Fruit fly (Drosophila melanogaster) whole organism, wandering third instar larva: ENCODE data around the gene CG5810.

Experiments
- Abd-B ChIP-seq: fragments of >200 bp; optimal IDR thresholded peaks from 2 replicates; lab custom pipeline; 2017; ENCODE audit warnings: missing biosample characterization, missing genetic modification characterization
- CG32264 ChIP-seq: fragments of 200-800 bp; sonication (Bioruptor generic); optimal IDR thresholded peaks from 2 replicates; lab custom pipeline; 2016; ENCODE audit warnings: missing biosample characterization, missing genetic modification characterization
- CG9705 ChIP-seq: fragments of 200-800 bp; sonication (Bioruptor generic); optimal IDR thresholded peaks from 2 replicates; lab custom pipeline; 2018; ENCODE audit warnings: missing biosample characterization, mild to moderate bottlenecking, missing genetic modification characterization
- CrebA ChIP-seq: fragments of 200-800 bp; sonication (Bioruptor generic); optimal IDR thresholded peaks from 2 replicates; lab custom pipeline; 2016; ENCODE audit warnings: missing biosample characterization, mild to moderate bottlenecking, missing genetic modification characterization, borderline replicate concordance
- Dfd ChIP-seq: fragments of >200 bp; optimal IDR thresholded peaks from 2 replicates; lab custom pipeline; 2017; ENCODE audit warnings: missing biosample characterization, missing genetic modification characterization
- Dif ChIP-seq: fragments of 200-275, 200-300 bp; sonication (Bioruptor generic); optimal IDR thresholded peaks from 2 replicates; lab custom pipeline; 2018; ENCODE audit warnings: missing biosample characterization, missing genetic modification characterization; ENCODE audit not compliant: partially characterized antibody
- GATAd ChIP-seq: sonication (Bioruptor generic); optimal IDR thresholded peaks from 2 replicates; lab custom pipeline; 2016; ENCODE audit warnings: missing biosample characterization, missing genetic modification characterization
- HLH106 ChIP-seq: fragments of 200-800 bp; optimal IDR thresholded peaks from 3 replicates; lab custom pipeline; 2019; ENCODE audit warnings: missing biosample characterization, mild to moderate bottlenecking, missing genetic modification characterization, moderate library complexity
- Hnf4 ChIP-seq: fragments of 200-800 bp; sonication (Bioruptor generic); optimal IDR thresholded peaks from 2 replicates; lab custom pipeline; 2016; ENCODE audit warnings: missing biosample characterization, mild to moderate bottlenecking, missing genetic modification characterization
- Hr78 ChIP-seq: fragments of >200 bp; optimal IDR thresholded peaks from 2 replicates; lab custom pipeline; 2017; ENCODE audit warnings: missing biosample characterization, missing genetic modification characterization
- Hr83 ChIP-seq: fragments of 200-300 bp; sonication (Bioruptor generic); optimal IDR thresholded peaks from 2 replicates; lab custom pipeline; 2016; ENCODE audit warnings: missing biosample characterization, mild to moderate bottlenecking, missing genetic modification characterization, moderate library complexity; ENCODE audit not compliant: poor library complexity, severe bottlenecking
- Jra ChIP-seq: sonication (Bioruptor generic); optimal IDR thresholded peaks from 2 replicates; lab custom pipeline; 2016; ENCODE audit warnings: missing biosample characterization, missing genetic modification characterization
- Mio ChIP-seq: sonication (Bioruptor generic); optimal IDR thresholded peaks from 2 replicates; lab custom pipeline; 2016; ENCODE audit warnings: missing biosample characterization, missing genetic modification characterization
- Myc ChIP-seq: fragments of >200 bp; optimal IDR thresholded peaks from 2 replicates; lab custom pipeline; 2017
- N ChIP-seq: fragments of >200 bp; optimal IDR thresholded peaks from 2 replicates; lab custom pipeline; 2018; ENCODE audit warnings: missing biosample characterization, missing external identifiers, missing genetic modification characterization
- OdsH ChIP-seq: fragments of 200-800 bp; sonication (Bioruptor generic); optimal IDR thresholded peaks from 2 replicates; lab custom pipeline; 2016; ENCODE audit warnings: missing biosample characterization, mild to moderate bottlenecking, missing genetic modification characterization
- Rel ChIP-seq, 2 experiments: fragments of 200-800 bp; sonication (Bioruptor generic) in 1 of 2; optimal IDR thresholded peaks; 2 replicates in 1 of 2; 3 replicates in 1 of 2; lab custom pipeline; 2016 to 2019; ENCODE audit warnings: mild to moderate bottlenecking in 2 of 2, missing biosample characterization in 2 of 2, missing genetic modification characterization in 2 of 2, moderate library complexity in 1 of 2
- Sp1 ChIP-seq: fragments of 200-800 bp; sonication (Bioruptor generic); optimal IDR thresholded peaks from 3 replicates; lab custom pipeline; 2019; ENCODE audit warnings: missing biosample characterization, mild to moderate bottlenecking, missing genetic modification characterization, moderate library complexity
- Vsx2 ChIP-seq: fragments of 200-300, 225-300 bp; sonication (Bioruptor generic); optimal IDR thresholded peaks from 2 replicates; lab custom pipeline; 2018; ENCODE audit warnings: missing biosample characterization, missing genetic modification characterization; ENCODE audit not compliant: partially characterized antibody
- br ChIP-seq: fragments of 200-800 bp; sonication (Bioruptor generic); optimal IDR thresholded peaks from 2 replicates; lab custom pipeline; 2016; ENCODE audit warnings: missing biosample characterization, missing genetic modification characterization
- brk ChIP-seq: fragments of 200-800 bp; sonication (Bioruptor generic); optimal IDR thresholded peaks from 2 replicates; lab custom pipeline; 2016; ENCODE audit warnings: missing biosample characterization, mild to moderate bottlenecking, missing genetic modification characterization
- dl ChIP-seq, 2 experiments: fragments of 175-275, 200-275 bp in 1 of 2; fragments of 200-275 bp in 1 of 2; sonication (Bioruptor generic); optimal IDR thresholded peaks; lab custom pipeline; 2018; ENCODE audit warnings: mild to moderate bottlenecking in 2 of 2, missing biosample characterization in 2 of 2, missing genetic modification characterization in 2 of 2, moderate library complexity in 2 of 2; ENCODE audit not compliant: partially characterized antibody in 2 of 2, insufficient read depth in 1 of 2
- dmrt93B ChIP-seq: fragments of 200-800 bp; sonication (Bioruptor generic); optimal IDR thresholded peaks from 2 replicates; lab custom pipeline; 2018; ENCODE audit warnings: missing biosample characterization, mild to moderate bottlenecking, missing genetic modification characterization
- dsf ChIP-seq: sonication (Bioruptor generic); optimal IDR thresholded peaks from 2 replicates; lab custom pipeline; 2016; ENCODE audit warnings: missing biosample characterization, missing genetic modification characterization, borderline replicate concordance
- ey ChIP-seq: fragments of 200-800 bp; sonication (Bioruptor generic); optimal IDR thresholded peaks from 2 replicates; lab custom pipeline; 2016; ENCODE audit warnings: missing biosample characterization, missing genetic modification characterization
- foxo ChIP-seq, 2 experiments: fragments of 200-800 bp; sonication (Bioruptor generic); optimal IDR thresholded peaks; 2 replicates in 1 of 2; 3 replicates in 1 of 2; lab custom pipeline; 2016 to 2017; ENCODE audit warnings: missing biosample characterization in 2 of 2, missing genetic modification characterization in 2 of 2
- fru ChIP-seq: fragments of 200-800 bp; sonication (Bioruptor generic); optimal IDR thresholded peaks from 3 replicates; lab custom pipeline; 2016; ENCODE audit warnings: missing biosample characterization, mild to moderate bottlenecking, missing genetic modification characterization
- h ChIP-seq: fragments of 200-800 bp; sonication (Bioruptor generic); optimal IDR thresholded peaks from 3 replicates; lab custom pipeline; 2016; ENCODE audit warnings: missing biosample characterization, mild to moderate bottlenecking, missing genetic modification characterization
- jim ChIP-seq: fragments of 175-275, 200-325 bp; sonication (Bioruptor generic); optimal IDR thresholded peaks from 2 replicates; lab custom pipeline; 2016; ENCODE audit warnings: missing biosample characterization, mild to moderate bottlenecking, missing genetic modification characterization
- lola ChIP-seq: fragments of >200 bp; optimal IDR thresholded peaks from 2 replicates; lab custom pipeline; 2017; ENCODE audit warnings: missing biosample characterization, missing genetic modification characterization
- pan ChIP-seq: fragments of >200 bp; optimal IDR thresholded peaks from 2 replicates; lab custom pipeline; 2017
- psq ChIP-seq: fragments of 200-800 bp; sonication (Bioruptor generic); optimal IDR thresholded peaks from 3 replicates; lab custom pipeline; 2017; ENCODE audit warnings: missing biosample characterization, mild to moderate bottlenecking, missing genetic modification characterization, moderate library complexity
- rgr ChIP-seq: fragments of 200-800 bp; sonication (Bioruptor generic); optimal IDR thresholded peaks from 3 replicates; lab custom pipeline; 2016; ENCODE audit warnings: missing biosample characterization, mild to moderate bottlenecking, missing genetic modification characterization
- sage ChIP-seq: fragments of 200-800 bp; sonication (Bioruptor generic); optimal IDR thresholded peaks from 2 replicates; lab custom pipeline; 2016; ENCODE audit warnings: missing biosample characterization, mild to moderate bottlenecking, missing genetic modification characterization
- sv ChIP-seq: fragments of 200-800 bp; sonication (Bioruptor generic); optimal IDR thresholded peaks from 3 replicates; lab custom pipeline; 2016; ENCODE audit warnings: missing biosample characterization, missing genetic modification characterization
- tai ChIP-seq: sonication (Bioruptor generic); optimal IDR thresholded peaks from 2 replicates; lab custom pipeline; 2016; ENCODE audit warnings: missing biosample characterization, missing genetic modification characterization
- usp ChIP-seq: fragments of >200 bp; optimal IDR thresholded peaks from 2 replicates; lab custom pipeline; 2017; ENCODE audit warnings: missing biosample characterization, missing genetic modification characterization
- woc ChIP-seq: sonication (Bioruptor generic); optimal IDR thresholded peaks from 2 replicates; lab custom pipeline; 2016; ENCODE audit warnings: missing biosample characterization, mild to moderate bottlenecking, missing genetic modification characterization

Gene CG5810

DNA sequence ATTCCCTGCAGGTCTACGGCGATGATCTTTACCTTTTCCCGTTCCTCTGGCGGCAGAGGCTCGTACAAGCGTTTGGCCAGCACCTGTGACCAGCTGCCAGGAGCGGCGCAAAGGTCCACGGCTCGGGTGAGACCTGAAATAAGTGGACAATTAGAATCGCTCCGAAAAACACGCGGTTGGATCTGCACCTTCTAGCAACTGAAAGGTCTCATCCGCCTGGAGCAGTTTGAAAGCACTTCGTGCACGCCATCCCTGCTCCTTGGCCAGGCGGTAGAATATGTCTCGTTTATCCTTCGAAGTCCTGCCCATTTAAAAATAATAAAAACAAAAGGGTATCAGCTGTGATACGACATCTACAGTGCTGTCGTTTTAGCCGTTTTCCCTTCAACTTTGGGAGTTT, 30.1 kb upstream of the CG5810 start, which contains the start of gene Trm7-34:
TSS of gene Trm7-34 (minus strand) at position 365 of the 400 bp plus-strand sequence.
- TF ChIP-seq OdsH (GFP tag; lab: Kevin White, UChicago) (no peak), HLH106 (tag; lab: Kevin White, UChicago) (no peak), dsf (GFP tag; lab: Kevin White, UChicago) (no peak), foxo (GFP tag; optimal IDR thresholded peaks at IDR 0.05; lab: Kevin White, UChicago) (no peak), ey (GFP tag; lab: Kevin White, UChicago) (no peak), Dfd (GFP tag; lab: Kevin White, UChicago) (no peak), brk (GFP tag; lab: Kevin White, UChicago) (no peak), pan (lab: Kevin White, UChicago) (no peak), lola (GFP tag; lab: Kevin White, UChicago) (no peak), sv (GFP tag; lab: Kevin White, UChicago) (no peak), dl (GFP tag; optimal IDR thresholded peaks at IDR 0.05; lab: Kevin White, UChicago; ENCODE audit: insufficient read depth in 1 of 2, partially characterized antibody in 2 of 2) (no peak), rgr (GFP tag; lab: Kevin White, UChicago) (no peak), Vsx2 (GFP tag; lab: Kevin White, UChicago) (no peak), Abd-B (GFP tag; lab: Kevin White, UChicago) (no peak), CrebA (GFP tag; lab: Kevin White, UChicago) (no peak)

- TF ChIP-seq OdsH (GFP tag; lab: Kevin White, UChicago) (peak; percentile 20), CG32264 (GFP tag; lab: Kevin White, UChicago) (no peak), brk (GFP tag; lab: Kevin White, UChicago) (no peak), psq (no peak), jim (GFP tag; lab: Kevin White, UChicago) (no peak), woc (GFP tag; lab: Kevin White, UChicago) (no peak), fru (no peak), dsf (GFP tag; lab: Kevin White, UChicago) (no peak), Rel (GFP tag; optimal IDR thresholded peaks at IDR 0.05; lab: Kevin White, UChicago) (no peak), Rel (tag; optimal IDR thresholded peaks at IDR 0.05; lab: Kevin White, UChicago) (no peak), usp (GFP tag; lab: Kevin White, UChicago) (no peak), Dfd (GFP tag; lab: Kevin White, UChicago) (no peak), sv (GFP tag; lab: Kevin White, UChicago) (no peak), Hr83 (no peak), CrebA (GFP tag; lab: Kevin White, UChicago) (no peak), Dif (GFP tag; lab: Kevin White, UChicago) (peak; percentile 90), Hr78 (GFP tag; lab: Kevin White, UChicago) (no peak), sage (no peak), N (GFP tag; lab: Kevin White, UChicago) (no peak), lola (GFP tag; lab: Kevin White, UChicago) (no peak), br (GFP tag; lab: Kevin White, UChicago) (no peak), pan (lab: Kevin White, UChicago) (no peak), Mio (GFP tag; lab: Kevin White, UChicago) (no peak), dl (GFP tag; optimal IDR thresholded peaks at IDR 0.05; lab: Kevin White, UChicago; ENCODE audit: insufficient read depth in 1 of 2, partially characterized antibody in 2 of 2) (peak in 1 of 2 experiments; percentile 71), CG9705 (GFP tag; lab: Kevin White, UChicago) (no peak), Myc (lab: Kevin White, UChicago) (peak; percentile 97), GATAd (GFP tag; lab: Kevin White, UChicago) (no peak), HLH106 (tag; lab: Kevin White, UChicago) (no peak), ey (GFP tag; lab: Kevin White, UChicago) (no peak), Hnf4 (GFP tag; lab: Kevin White, UChicago) (no peak), dmrt93B (GFP tag; lab: Kevin White, UChicago) (no peak), Jra (GFP tag; lab: Kevin White, UChicago) (no peak), foxo (GFP tag; optimal IDR thresholded peaks at IDR 0.05; lab: Kevin White, UChicago) (no peak), tai (GFP tag; lab: Kevin White, UChicago) (no peak), Abd-B (GFP tag; lab: Kevin White, UChicago) (no peak), Vsx2 (GFP tag; lab: Kevin White, UChicago) (peak; percentile 98), h (GFP tag; lab: Kevin White, UChicago) (no peak), Sp1 (no peak), rgr (GFP tag; lab: Kevin White, UChicago) (no peak)
Observed at dm6 chr3R:21133951-21134350, 29.6 kb upstream of the CG5810 start, which contains the start of gene Usp8. Usp8 (plus strand) TSS chr3R:21134262.
